Fruit fly (Drosophila melanogaster) whole organism, wandering third instar larva: ENCODE measurements around the gene Tektin-C.
A peak's percentile ranks its signal among the peaks of the same experiment; 100 is the strongest.

Experiments
- Abd-B ChIP-seq: fragments of >200 bp; optimal IDR thresholded peaks from 2 replicates; lab custom pipeline; 2017; ENCODE audit warnings: missing biosample characterization, missing genetic modification characterization
- CG32264 ChIP-seq: fragments of 200-800 bp; sonication (Bioruptor generic); optimal IDR thresholded peaks from 2 replicates; lab custom pipeline; 2016; ENCODE audit warnings: missing biosample characterization, missing genetic modification characterization
- CG9705 ChIP-seq: fragments of 200-800 bp; sonication (Bioruptor generic); optimal IDR thresholded peaks from 2 replicates; lab custom pipeline; 2018; ENCODE audit warnings: missing biosample characterization, mild to moderate bottlenecking, missing genetic modification characterization
- CrebA ChIP-seq: fragments of 200-800 bp; sonication (Bioruptor generic); optimal IDR thresholded peaks from 2 replicates; lab custom pipeline; 2016; ENCODE audit warnings: missing biosample characterization, mild to moderate bottlenecking, missing genetic modification characterization, borderline replicate concordance
- Dfd ChIP-seq: fragments of >200 bp; optimal IDR thresholded peaks from 2 replicates; lab custom pipeline; 2017; ENCODE audit warnings: missing biosample characterization, missing genetic modification characterization
- Dif ChIP-seq: fragments of 200-275, 200-300 bp; sonication (Bioruptor generic); optimal IDR thresholded peaks from 2 replicates; lab custom pipeline; 2018; ENCODE audit warnings: missing biosample characterization, missing genetic modification characterization; ENCODE audit not compliant: partially characterized antibody
- GATAd ChIP-seq: sonication (Bioruptor generic); optimal IDR thresholded peaks from 2 replicates; lab custom pipeline; 2016; ENCODE audit warnings: missing biosample characterization, missing genetic modification characterization
- HLH106 ChIP-seq: fragments of 200-800 bp; optimal IDR thresholded peaks from 3 replicates; lab custom pipeline; 2019; ENCODE audit warnings: missing biosample characterization, mild to moderate bottlenecking, missing genetic modification characterization, moderate library complexity
- Hnf4 ChIP-seq: fragments of 200-800 bp; sonication (Bioruptor generic); optimal IDR thresholded peaks from 2 replicates; lab custom pipeline; 2016; ENCODE audit warnings: missing biosample characterization, mild to moderate bottlenecking, missing genetic modification characterization
- Hr78 ChIP-seq: fragments of >200 bp; optimal IDR thresholded peaks from 2 replicates; lab custom pipeline; 2017; ENCODE audit warnings: missing biosample characterization, missing genetic modification characterization
- Hr83 ChIP-seq: fragments of 200-300 bp; sonication (Bioruptor generic); optimal IDR thresholded peaks from 2 replicates; lab custom pipeline; 2016; ENCODE audit warnings: missing biosample characterization, mild to moderate bottlenecking, missing genetic modification characterization, moderate library complexity; ENCODE audit not compliant: poor library complexity, severe bottlenecking
- Jra ChIP-seq: sonication (Bioruptor generic); optimal IDR thresholded peaks from 2 replicates; lab custom pipeline; 2016; ENCODE audit warnings: missing biosample characterization, missing genetic modification characterization
- Mio ChIP-seq: sonication (Bioruptor generic); optimal IDR thresholded peaks from 2 replicates; lab custom pipeline; 2016; ENCODE audit warnings: missing biosample characterization, missing genetic modification characterization
- Myc ChIP-seq: fragments of >200 bp; optimal IDR thresholded peaks from 2 replicates; lab custom pipeline; 2017
- N ChIP-seq: fragments of >200 bp; optimal IDR thresholded peaks from 2 replicates; lab custom pipeline; 2018; ENCODE audit warnings: missing biosample characterization, missing external identifiers, missing genetic modification characterization
- OdsH ChIP-seq: fragments of 200-800 bp; sonication (Bioruptor generic); optimal IDR thresholded peaks from 2 replicates; lab custom pipeline; 2016; ENCODE audit warnings: missing biosample characterization, mild to moderate bottlenecking, missing genetic modification characterization
- Rel ChIP-seq, 2 experiments: fragments of 200-800 bp; sonication (Bioruptor generic) in 1 of 2; optimal IDR thresholded peaks; 2 replicates in 1 of 2; 3 replicates in 1 of 2; lab custom pipeline; 2016 to 2019; ENCODE audit warnings: mild to moderate bottlenecking in 2 of 2, missing biosample characterization in 2 of 2, missing genetic modification characterization in 2 of 2, moderate library complexity in 1 of 2
- Sp1 ChIP-seq: fragments of 200-800 bp; sonication (Bioruptor generic); optimal IDR thresholded peaks from 3 replicates; lab custom pipeline; 2019; ENCODE audit warnings: missing biosample characterization, mild to moderate bottlenecking, missing genetic modification characterization, moderate library complexity
- Vsx2 ChIP-seq: fragments of 200-300, 225-300 bp; sonication (Bioruptor generic); optimal IDR thresholded peaks from 2 replicates; lab custom pipeline; 2018; ENCODE audit warnings: missing biosample characterization, missing genetic modification characterization; ENCODE audit not compliant: partially characterized antibody
- br ChIP-seq: fragments of 200-800 bp; sonication (Bioruptor generic); optimal IDR thresholded peaks from 2 replicates; lab custom pipeline; 2016; ENCODE audit warnings: missing biosample characterization, missing genetic modification characterization
- brk ChIP-seq: fragments of 200-800 bp; sonication (Bioruptor generic); optimal IDR thresholded peaks from 2 replicates; lab custom pipeline; 2016; ENCODE audit warnings: missing biosample characterization, mild to moderate bottlenecking, missing genetic modification characterization
- dl ChIP-seq, 2 experiments: fragments of 175-275, 200-275 bp in 1 of 2; fragments of 200-275 bp in 1 of 2; sonication (Bioruptor generic); optimal IDR thresholded peaks; lab custom pipeline; 2018; ENCODE audit warnings: mild to moderate bottlenecking in 2 of 2, missing biosample characterization in 2 of 2, missing genetic modification characterization in 2 of 2, moderate library complexity in 2 of 2; ENCODE audit not compliant: partially characterized antibody in 2 of 2, insufficient read depth in 1 of 2
- dmrt93B ChIP-seq: fragments of 200-800 bp; sonication (Bioruptor generic); optimal IDR thresholded peaks from 2 replicates; lab custom pipeline; 2018; ENCODE audit warnings: missing biosample characterization, mild to moderate bottlenecking, missing genetic modification characterization
- dsf ChIP-seq: sonication (Bioruptor generic); optimal IDR thresholded peaks from 2 replicates; lab custom pipeline; 2016; ENCODE audit warnings: missing biosample characterization, missing genetic modification characterization, borderline replicate concordance
- ey ChIP-seq: fragments of 200-800 bp; sonication (Bioruptor generic); optimal IDR thresholded peaks from 2 replicates; lab custom pipeline; 2016; ENCODE audit warnings: missing biosample characterization, missing genetic modification characterization
- foxo ChIP-seq, 2 experiments: fragments of 200-800 bp; sonication (Bioruptor generic); optimal IDR thresholded peaks; 2 replicates in 1 of 2; 3 replicates in 1 of 2; lab custom pipeline; 2016 to 2017; ENCODE audit warnings: missing biosample characterization in 2 of 2, missing genetic modification characterization in 2 of 2
- fru ChIP-seq: fragments of 200-800 bp; sonication (Bioruptor generic); optimal IDR thresholded peaks from 3 replicates; lab custom pipeline; 2016; ENCODE audit warnings: missing biosample characterization, mild to moderate bottlenecking, missing genetic modification characterization
- h ChIP-seq: fragments of 200-800 bp; sonication (Bioruptor generic); optimal IDR thresholded peaks from 3 replicates; lab custom pipeline; 2016; ENCODE audit warnings: missing biosample characterization, mild to moderate bottlenecking, missing genetic modification characterization
- jim ChIP-seq: fragments of 175-275, 200-325 bp; sonication (Bioruptor generic); optimal IDR thresholded peaks from 2 replicates; lab custom pipeline; 2016; ENCODE audit warnings: missing biosample characterization, mild to moderate bottlenecking, missing genetic modification characterization
- lola ChIP-seq: fragments of >200 bp; optimal IDR thresholded peaks from 2 replicates; lab custom pipeline; 2017; ENCODE audit warnings: missing biosample characterization, missing genetic modification characterization
- pan ChIP-seq: fragments of >200 bp; optimal IDR thresholded peaks from 2 replicates; lab custom pipeline; 2017
- psq ChIP-seq: fragments of 200-800 bp; sonication (Bioruptor generic); optimal IDR thresholded peaks from 3 replicates; lab custom pipeline; 2017; ENCODE audit warnings: missing biosample characterization, mild to moderate bottlenecking, missing genetic modification characterization, moderate library complexity
- rgr ChIP-seq: fragments of 200-800 bp; sonication (Bioruptor generic); optimal IDR thresholded peaks from 3 replicates; lab custom pipeline; 2016; ENCODE audit warnings: missing biosample characterization, mild to moderate bottlenecking, missing genetic modification characterization
- sage ChIP-seq: fragments of 200-800 bp; sonication (Bioruptor generic); optimal IDR thresholded peaks from 2 replicates; lab custom pipeline; 2016; ENCODE audit warnings: missing biosample characterization, mild to moderate bottlenecking, missing genetic modification characterization
- sv ChIP-seq: fragments of 200-800 bp; sonication (Bioruptor generic); optimal IDR thresholded peaks from 3 replicates; lab custom pipeline; 2016; ENCODE audit warnings: missing biosample characterization, missing genetic modification characterization
- tai ChIP-seq: sonication (Bioruptor generic); optimal IDR thresholded peaks from 2 replicates; lab custom pipeline; 2016; ENCODE audit warnings: missing biosample characterization, missing genetic modification characterization
- usp ChIP-seq: fragments of >200 bp; optimal IDR thresholded peaks from 2 replicates; lab custom pipeline; 2017; ENCODE audit warnings: missing biosample characterization, missing genetic modification characterization
- woc ChIP-seq: sonication (Bioruptor generic); optimal IDR thresholded peaks from 2 replicates; lab custom pipeline; 2016; ENCODE audit warnings: missing biosample characterization, mild to moderate bottlenecking, missing genetic modification characterization

Tektin-C gene

dm6 chr3L:5774782-5775181, 21.6 kb downstream of the Tektin-C start:
- TF ChIP-seq GATAd (GFP tag; lab: Kevin White, UChicago) (no peak), Rel (GFP tag; optimal IDR thresholded peaks at IDR 0.05; lab: Kevin White, UChicago) (no peak), Rel (tag; optimal IDR thresholded peaks at IDR 0.05; lab: Kevin White, UChicago) (peak; percentile 35), brk (GFP tag; lab: Kevin White, UChicago) (no peak)

DNA sequence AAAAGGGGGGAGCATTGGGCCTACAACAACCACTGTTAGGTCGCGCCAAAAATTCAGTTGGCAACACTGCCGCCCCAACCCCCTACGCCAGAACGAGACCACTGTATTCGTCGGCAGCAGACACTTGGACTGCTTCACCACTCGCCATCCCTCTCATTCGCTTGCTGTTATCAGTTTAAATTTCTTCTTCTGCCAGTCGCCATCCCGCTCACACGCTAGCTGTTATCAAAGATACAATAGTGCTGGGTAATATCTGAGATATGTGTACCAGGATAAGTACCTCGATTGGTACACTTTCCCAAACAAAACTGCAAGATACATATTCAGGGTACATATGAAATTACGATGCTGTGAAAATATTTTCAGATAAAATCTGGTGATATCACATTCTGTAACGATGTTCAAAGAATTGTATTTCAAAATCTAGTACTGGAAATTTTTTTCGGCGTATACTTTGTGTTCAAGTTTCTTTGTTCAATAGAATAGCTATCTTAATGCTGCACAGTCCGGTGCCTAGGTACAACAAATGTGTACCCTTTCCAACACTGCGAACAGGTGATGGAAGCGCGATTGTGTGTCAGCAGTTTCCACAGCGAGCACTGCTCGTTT, 25.4 kb downstream of the Tektin-C start:
- no peak for TF ChIP-seq sage (GFP tag; lab: Kevin White, UChicago)
- peak; percentile 93 for TF ChIP-seq ey (GFP tag; lab: Kevin White, UChicago)
- no peak for TF ChIP-seq Abd-B
- TF ChIP-seq Rel (GFP tag; optimal IDR thresholded peaks at IDR 0.05; lab: Kevin White, UChicago), result no peak
- TF ChIP-seq Rel (tag; optimal IDR thresholded peaks at IDR 0.05; lab: Kevin White, UChicago), result peak; percentile 86
- peak; percentile 93 for TF ChIP-seq h (GFP tag; lab: Kevin White, UChicago)
- TF ChIP-seq Hr78 (GFP tag; lab: Kevin White, UChicago), result no peak
- no peak for TF ChIP-seq lola (GFP tag; lab: Kevin White, UChicago)
- no peak for TF ChIP-seq pan (lab: Kevin White, UChicago)
- TF ChIP-seq Hnf4, result no peak
- peak; percentile 73 for TF ChIP-seq CG9705
- TF ChIP-seq dl (GFP tag; optimal IDR thresholded peaks at IDR 0.05; lab: Kevin White, UChicago; ENCODE audit: insufficient read depth in 1 of 2, partially characterized antibody in 2 of 2), result peak in 1 of 2 experiments; percentile 41
- TF ChIP-seq dsf (GFP tag; lab: Kevin White, UChicago), result peak; percentile 14
- peak; percentile 94 for TF ChIP-seq OdsH (GFP tag; lab: Kevin White, UChicago)
- peak; percentile 94 for TF ChIP-seq br (GFP tag; lab: Kevin White, UChicago)
- no peak for TF ChIP-seq CrebA
- TF ChIP-seq rgr (GFP tag; lab: Kevin White, UChicago), result peak; percentile 91
- TF ChIP-seq GATAd (GFP tag; lab: Kevin White, UChicago), result peak; percentile 100
- no peak for TF ChIP-seq dmrt93B (GFP tag; lab: Kevin White, UChicago)
- no peak for TF ChIP-seq N
- TF ChIP-seq psq (GFP tag; lab: Kevin White, UChicago), result peak; percentile 45
- peak; percentile 85 for TF ChIP-seq CG32264 (GFP tag; lab: Kevin White, UChicago)
- peak; percentile 66 for TF ChIP-seq Mio (GFP tag; lab: Kevin White, UChicago)
- TF ChIP-seq tai (GFP tag; lab: Kevin White, UChicago), result no peak
- TF ChIP-seq Sp1 (GFP tag; lab: Kevin White, UChicago), result peak; percentile 88
- TF ChIP-seq usp (GFP tag; lab: Kevin White, UChicago), result no peak
- TF ChIP-seq Jra (GFP tag; lab: Kevin White, UChicago), result peak; percentile 89
- TF ChIP-seq Dfd, result no peak
- peak; percentile 60 to 93 for TF ChIP-seq foxo (GFP tag; optimal IDR thresholded peaks at IDR 0.05; lab: Kevin White, UChicago)
- TF ChIP-seq Myc (lab: Kevin White, UChicago), result peak; percentile 92
- peak; percentile 49 for TF ChIP-seq Dif (GFP tag; lab: Kevin White, UChicago)
- TF ChIP-seq HLH106, result peak; percentile 89
- no peak for TF ChIP-seq brk (GFP tag; lab: Kevin White, UChicago)
- peak; percentile 93 for TF ChIP-seq fru (GFP tag; lab: Kevin White, UChicago)
- TF ChIP-seq woc, result peak; percentile 95
- TF ChIP-seq jim (GFP tag; lab: Kevin White, UChicago), result peak; percentile 88
- peak; percentile 89 for TF ChIP-seq sv (GFP tag; lab: Kevin White, UChicago)
- TF ChIP-seq Hr83 (GFP tag; lab: Kevin White, UChicago), result peak; percentile 59
- no peak for TF ChIP-seq Vsx2 (GFP tag; lab: Kevin White, UChicago)
